Fruit fly (Drosophila melanogaster) whole organism, embryonic: ENCODE results near the gene SMC6.

Experiments
- Bgb ChIP-seq: fragments of 200-800 bp; sonication (Bioruptor generic); IDR thresholded peaks from 2 replicates; pipeline ENCODE4 v1.3.6; 2022; ENCODE audit warnings: missing biosample characterization, missing genetic modification characterization; ENCODE audit not compliant: partially characterized antibody
- CG10321 ChIP-seq: fragments of 200-800 bp; sonication (Bioruptor generic); IDR thresholded peaks from 2 replicates; pipeline ENCODE4 v1.3.6; 2022; ENCODE audit warnings: missing biosample characterization, missing genetic modification characterization
- CG10431 ChIP-seq: fragments of 200-800 bp; sonication (Bioruptor generic); optimal IDR thresholded peaks from 3 replicates; lab custom pipeline; 2018; ENCODE audit warnings: missing biosample characterization, mild to moderate bottlenecking, missing genetic modification characterization
- CG11247 ChIP-seq: fragments of 200-800 bp; sonication (Bioruptor generic); IDR thresholded peaks from 2 replicates; pipeline ENCODE4 v1.3.6; 2022; ENCODE audit warnings: missing biosample characterization, missing genetic modification characterization
- CG12942 ChIP-seq: fragments of 200-800 bp; sonication (Bioruptor generic); optimal IDR thresholded peaks from 3 replicates; lab custom pipeline; 2016; ENCODE audit warnings: missing biosample characterization, missing genetic modification characterization
- CG13123 ChIP-seq: fragments of 200-800 bp; sonication (Bioruptor generic); optimal IDR thresholded peaks from 2 replicates; lab custom pipeline; 2016; ENCODE audit warnings: missing biosample characterization, missing genetic modification characterization
- CG14710 ChIP-seq: fragments of 200-800 bp; sonication (Bioruptor generic); optimal IDR thresholded peaks from 3 replicates; lab custom pipeline; 2019; ENCODE audit warnings: missing biosample characterization, mild to moderate bottlenecking, missing genetic modification characterization, moderate library complexity
- CG14860 ChIP-seq: fragments of 200-800 bp; sonication (Bioruptor generic); IDR thresholded peaks from 3 replicates; pipeline ENCODE4 v1.3.6; 2022; ENCODE audit warnings: missing biosample characterization, missing genetic modification characterization; ENCODE audit not compliant: partially characterized antibody
- CG15011 ChIP-seq: fragments of 200-800 bp; sonication (Bioruptor generic); optimal IDR thresholded peaks from 3 replicates; lab custom pipeline; 2018; ENCODE audit warnings: missing biosample characterization, mild to moderate bottlenecking, missing genetic modification characterization
- CG1603 ChIP-seq: fragments of 200-800 bp; sonication (Bioruptor generic); optimal IDR thresholded peaks from 2 replicates; lab custom pipeline; 2019; ENCODE audit warnings: missing biosample characterization, mild to moderate bottlenecking, missing genetic modification characterization, moderate library complexity
- CG16815 ChIP-seq: fragments of 200-800 bp; sonication (Bioruptor generic); optimal IDR thresholded peaks from 3 replicates; lab custom pipeline; 2017; ENCODE audit warnings: missing biosample characterization, mild to moderate bottlenecking, missing genetic modification characterization
- CG18011 ChIP-seq: fragments of 200-800 bp; sonication (Bioruptor generic); optimal IDR thresholded peaks from 2 replicates; lab custom pipeline; 2017; ENCODE audit warnings: missing biosample characterization, missing genetic modification characterization, mild to moderate bottlenecking, moderate library complexity, missing genotype
- CG18262 ChIP-seq: fragments of 200-800 bp; optimal IDR thresholded peaks from 3 replicates; lab custom pipeline; 2019; ENCODE audit warnings: missing biosample characterization, mild to moderate bottlenecking, missing genetic modification characterization, moderate library complexity
- CG2129 ChIP-seq: fragments of 200-800 bp; sonication (Bioruptor generic); IDR thresholded peaks from 2 replicates; pipeline ENCODE4 v1.3.6; 2022; ENCODE audit warnings: missing biosample characterization, missing genetic modification characterization; ENCODE audit not compliant: partially characterized antibody
- CG30403 ChIP-seq: fragments of 200-800 bp; sonication (Bioruptor generic); optimal IDR thresholded peaks from 3 replicates; lab custom pipeline; 2016; ENCODE audit warnings: missing biosample characterization, missing genetic modification characterization
- CG3163 ChIP-seq: fragments of 200-800 bp; sonication (Bioruptor generic); optimal IDR thresholded peaks from 3 replicates; lab custom pipeline; 2016; ENCODE audit warnings: missing biosample characterization, missing genetic modification characterization
- CG32767 ChIP-seq: fragments of 200-800 bp; sonication (Bioruptor generic); IDR thresholded peaks from 2 replicates; pipeline ENCODE4 v1.3.6; 2022; ENCODE audit warnings: missing biosample characterization, missing genetic modification characterization
- CG3281 ChIP-seq: fragments of 200-800 bp; sonication (Bioruptor generic); optimal IDR thresholded peaks from 3 replicates; lab custom pipeline; 2017; ENCODE audit warnings: missing biosample characterization, mild to moderate bottlenecking, missing genetic modification characterization
- CG33557 ChIP-seq: fragments of 200-800 bp; sonication (Bioruptor generic); optimal IDR thresholded peaks from 2 replicates; lab custom pipeline; 2019; ENCODE audit warnings: missing biosample characterization, mild to moderate bottlenecking, missing genetic modification characterization, moderate library complexity
- CG34376 ChIP-seq: fragments of 200-800 bp; sonication (Bioruptor generic); optimal IDR thresholded peaks from 2 replicates; lab custom pipeline; 2018; ENCODE audit warnings: missing biosample characterization, mild to moderate bottlenecking, missing genetic modification characterization
- CTCF ChIP-seq: fragments of 200-800 bp; sonication (Bioruptor generic); optimal IDR thresholded peaks from 2 replicates; lab custom pipeline; 2017; ENCODE audit warnings: missing biosample characterization, mild to moderate bottlenecking, missing genetic modification characterization, moderate library complexity
- Deaf1 ChIP-seq: fragments of 200-800 bp; optimal IDR thresholded peaks from 3 replicates; lab custom pipeline; 2019; ENCODE audit warnings: missing biosample characterization, mild to moderate bottlenecking, missing genetic modification characterization, moderate library complexity
- E2f1 ChIP-seq: fragments of 200-800 bp; sonication (Bioruptor generic); IDR thresholded peaks from 2 replicates; pipeline ENCODE4 v1.3.6; 2022; ENCODE audit warnings: missing biosample characterization, missing genetic modification characterization
- Eip74EF ChIP-seq, 2 experiments: fragments of 200-800 bp in 1 of 2; fragments of >200 bp in 1 of 2; sonication (Bioruptor generic) in 1 of 2; optimal IDR thresholded peaks; 2 replicates each; lab custom pipeline; 2017 to 2019; ENCODE audit warnings: missing biosample characterization in 2 of 2, missing genetic modification characterization in 2 of 2, mild to moderate bottlenecking in 1 of 2, moderate library complexity in 1 of 2
- Elba2 ChIP-seq: fragments of 200-800 bp; sonication (Bioruptor generic); optimal IDR thresholded peaks from 3 replicates; lab custom pipeline; 2016; ENCODE audit warnings: missing biosample characterization, missing genetic modification characterization
- Fer2 ChIP-seq: fragments of 200-800 bp; sonication (Bioruptor generic); optimal IDR thresholded peaks from 2 replicates; lab custom pipeline; 2018; ENCODE audit warnings: missing biosample characterization, mild to moderate bottlenecking, missing genetic modification characterization, moderate library complexity
- Gug ChIP-seq: fragments of 200-800 bp; sonication (Bioruptor generic); IDR thresholded peaks from 4 replicates; pipeline ENCODE4 v1.3.6; 2022; ENCODE audit warnings: missing biosample characterization, missing genetic modification characterization
- HLHmδ ChIP-seq: fragments of 200-800 bp; sonication (Bioruptor generic); optimal IDR thresholded peaks from 2 replicates; lab custom pipeline; 2018; ENCODE audit warnings: missing biosample characterization, mild to moderate bottlenecking, missing genetic modification characterization, moderate library complexity
- Lpt ChIP-seq: fragments of >200 bp; optimal IDR thresholded peaks from 2 replicates; lab custom pipeline; 2018; ENCODE audit warnings: missing biosample characterization, missing genetic modification characterization
- MTF-1 ChIP-seq: fragments of 200-800 bp; sonication (Bioruptor generic); optimal IDR thresholded peaks from 2 replicates; lab custom pipeline; 2018; ENCODE audit warnings: missing biosample characterization, mild to moderate bottlenecking, missing genetic modification characterization, borderline replicate concordance
- Myb ChIP-seq: fragments of 200-800 bp; sonication (Bioruptor generic); optimal IDR thresholded peaks from 2 replicates; lab custom pipeline; 2016; ENCODE audit warnings: missing biosample characterization, missing genetic modification characterization
- Nf-YA ChIP-seq: fragments of 200-800 bp; sonication (Bioruptor generic); IDR thresholded peaks from 2 replicates; pipeline ENCODE4 v1.3.6; 2022; ENCODE audit warnings: missing biosample characterization, missing genetic modification characterization
- Oaz ChIP-seq: fragments of 200-800 bp; sonication (Bioruptor generic); IDR thresholded peaks from 2 replicates; pipeline ENCODE4 v1.3.6; 2022; ENCODE audit warnings: missing biosample characterization, missing genetic modification characterization
- Poxn ChIP-seq: fragments of 200-800 bp; sonication (Bioruptor generic); IDR thresholded peaks from 2 replicates; pipeline ENCODE4 v1.3.6; 2022; ENCODE audit warnings: missing biosample characterization, missing genetic modification characterization
- Sin3A ChIP-seq: fragments of >200 bp; optimal IDR thresholded peaks from 2 replicates; lab custom pipeline; 2018
- amos ChIP-seq: fragments of 200-800 bp; sonication (Bioruptor generic); IDR thresholded peaks from 2 replicates; pipeline ENCODE4 v1.3.6; 2022; ENCODE audit warnings: missing biosample characterization, missing genetic modification characterization; ENCODE audit not compliant: partially characterized antibody
- az2 ChIP-seq: fragments of 200-800 bp; sonication (Bioruptor generic); optimal IDR thresholded peaks from 3 replicates; lab custom pipeline; 2016; ENCODE audit warnings: missing biosample characterization, missing genetic modification characterization
- bigmax ChIP-seq: fragments of 200-800 bp; sonication (Bioruptor generic); optimal IDR thresholded peaks from 2 replicates; lab custom pipeline; 2018; ENCODE audit warnings: missing biosample characterization, mild to moderate bottlenecking, missing genetic modification characterization
- disco-r ChIP-seq: fragments of 200-800 bp; sonication (Bioruptor generic); optimal IDR thresholded peaks from 2 replicates; lab custom pipeline; 2016; ENCODE audit warnings: missing biosample characterization, missing genetic modification characterization
- ems ChIP-seq: fragments of 200-800 bp; sonication (Bioruptor generic); optimal IDR thresholded peaks from 3 replicates; lab custom pipeline; 2016; ENCODE audit warnings: missing biosample characterization, missing genetic modification characterization
- gce ChIP-seq: fragments of 200-800 bp; sonication (Bioruptor generic); IDR thresholded peaks from 3 replicates; pipeline ENCODE4 v1.3.6; 2022; ENCODE audit warnings: missing biosample characterization, missing genetic modification characterization
- lilli ChIP-seq: fragments of 200-800 bp; sonication (Bioruptor generic); optimal IDR thresholded peaks from 3 replicates; lab custom pipeline; 2016; ENCODE audit warnings: missing biosample characterization, missing genetic modification characterization
- mam ChIP-seq: fragments of 200-800 bp; sonication (Bioruptor generic); optimal IDR thresholded peaks from 3 replicates; lab custom pipeline; 2016; ENCODE audit warnings: missing biosample characterization, missing genetic modification characterization
- org-1 ChIP-seq: fragments of 200-800 bp; sonication (Bioruptor generic); optimal IDR thresholded peaks from 2 replicates; lab custom pipeline; 2017; ENCODE audit warnings: missing biosample characterization, missing genetic modification characterization
- pan ChIP-seq, 4 experiments: fragments of >200 bp in 3 of 4; fragments of 200-800 bp in 1 of 4; sonication (Bioruptor generic) in 1 of 4; optimal IDR thresholded peaks in 3 of 4; IDR thresholded peaks in 1 of 4; 2 replicates each; pipeline versions ENCODE4 v1.3.6 to Lab custom; 2017 to 2022; ENCODE audit warnings: missing biosample characterization in 2 of 4, missing genetic modification characterization in 2 of 4, mixed read lengths in 1 of 4
- sim ChIP-seq: fragments of 200-800 bp; sonication (Bioruptor generic); IDR thresholded peaks from 2 replicates; pipeline ENCODE4 v1.3.6; 2022; ENCODE audit warnings: missing biosample characterization, missing genetic modification characterization
- sr ChIP-seq: fragments of 200-800 bp; sonication (Bioruptor generic); IDR thresholded peaks from 3 replicates; pipeline ENCODE4 v1.3.6; 2022; ENCODE audit warnings: missing biosample characterization, missing genetic modification characterization
- stwl ChIP-seq: fragments of 200-800 bp; sonication (Bioruptor generic); optimal IDR thresholded peaks from 3 replicates; lab custom pipeline; 2018; ENCODE audit warnings: missing biosample characterization, mild to moderate bottlenecking, missing genetic modification characterization, moderate library complexity
- tio ChIP-seq: fragments of 200-800 bp; sonication (Bioruptor generic); optimal IDR thresholded peaks from 2 replicates; lab custom pipeline; 2017; ENCODE audit warnings: missing biosample characterization, missing genetic modification characterization, inconsistent platforms
- usp ChIP-seq: fragments of >200 bp; optimal IDR thresholded peaks from 2 replicates; lab custom pipeline; 2017; ENCODE audit warnings: missing biosample characterization, missing genetic modification characterization
- vvl ChIP-seq: fragments of 200-800 bp; sonication (Bioruptor generic); IDR thresholded peaks from 2 replicates; pipeline ENCODE4 v1.3.6; 2022; ENCODE audit warnings: missing biosample characterization, missing genetic modification characterization

Gene SMC6

dm6 chr3R:24229870-24230422 lies 36.7 kb upstream of the SMC6 start, which contains the start of gene Spase22-23:
Spase22-23 (minus strand) TSS chr3R:24230035.
- no peak for TF ChIP-seq disco-r (GFP tag; lab: Kevin White, UChicago)
- TF ChIP-seq Myb (GFP tag; lab: Kevin White, UChicago), result peak; percentile 51
- no peak for TF ChIP-seq Poxn (GFP tag; lab: Robert Waterston, UW)
- peak; percentile 94 for TF ChIP-seq Bgb (GFP tag; lab: Robert Waterston, UW)
- TF ChIP-seq CG14860 (GFP tag; lab: Robert Waterston, UW), result peak; percentile 86
- TF ChIP-seq CG16815 (GFP tag; lab: Kevin White, UChicago), result no peak
- peak; percentile 53 for TF ChIP-seq CG1603
- TF ChIP-seq Oaz (GFP tag; lab: Robert Waterston, UW), result no peak
- no peak for TF ChIP-seq Lpt (GFP tag; lab: Kevin White, UChicago)
- TF ChIP-seq sim (GFP tag; lab: Robert Waterston, UW), result no peak
- TF ChIP-seq CG10431 (GFP tag; lab: Kevin White, UChicago), result no peak
- TF ChIP-seq Nf-YA, result no peak
- TF ChIP-seq E2f1 (GFP tag; lab: Robert Waterston, UW), result no peak
- no peak for TF ChIP-seq CG3163 (GFP tag; lab: Kevin White, UChicago)
- TF ChIP-seq CG33557, result no peak
- TF ChIP-seq CG12942, result no peak
- no peak for TF ChIP-seq CG15011 (GFP tag; lab: Kevin White, UChicago)
- TF ChIP-seq CG30403 (GFP tag; lab: Kevin White, UChicago), result no peak
- TF ChIP-seq CG10321, result no peak
- no peak for TF ChIP-seq az2 (GFP tag; lab: Kevin White, UChicago)
- TF ChIP-seq CG2129 (GFP tag; lab: Robert Waterston, UW), result peak; percentile 89
- no peak for TF ChIP-seq lilli
- TF ChIP-seq CG3281 (GFP tag; lab: Kevin White, UChicago), result no peak
- no peak for TF ChIP-seq usp (GFP tag; lab: Kevin White, UChicago)
- peak; percentile 52 for TF ChIP-seq Sin3A (lab: Kevin White, UChicago)
- no peak for TF ChIP-seq MTF-1
- no peak; the same call in 1 of the 2 replicates for TF ChIP-seq CG11247
- no peak for TF ChIP-seq bigmax (GFP tag; lab: Kevin White, UChicago)
- TF ChIP-seq mam (GFP tag; lab: Kevin White, UChicago), result no peak
- TF ChIP-seq HLHmδ (GFP tag; lab: Kevin White, UChicago), result no peak
- TF ChIP-seq Eip74EF (GFP tag; optimal IDR thresholded peaks at IDR 0.05; lab: Kevin White, UChicago), result no peak
- TF ChIP-seq vvl (GFP tag; lab: Robert Waterston, UW), result no peak
- peak; percentile 10; the same call in 1 of the 4 replicates for TF ChIP-seq Gug (GFP tag; lab: Robert Waterston, UW)
- no peak for TF ChIP-seq org-1 (GFP tag; lab: Kevin White, UChicago)
- TF ChIP-seq CG18262, result no peak
- no peak for TF ChIP-seq CG13123
- no peak for TF ChIP-seq sr (GFP tag; lab: Robert Waterston, UW)
- TF ChIP-seq amos (GFP tag; lab: Robert Waterston, UW), result peak; percentile 97
- TF ChIP-seq Fer2 (tag; lab: Kevin White, UChicago), result no peak
- TF ChIP-seq CG32767 (GFP tag; lab: Robert Waterston, UW), result no peak
- TF ChIP-seq gce (GFP tag; lab: Robert Waterston, UW), result no peak
- TF ChIP-seq Deaf1 (tag; lab: Kevin White, UChicago), result no peak
- no peak for TF ChIP-seq ems (GFP tag; lab: Kevin White, UChicago)
- no peak for TF ChIP-seq tio (GFP tag; lab: Kevin White, UChicago)
- TF ChIP-seq CTCF, result no peak
- TF ChIP-seq stwl (tag; lab: Kevin White, UChicago), result no peak
- no peak for TF ChIP-seq Elba2 (GFP tag; lab: Kevin White, UChicago)
- no peak for TF ChIP-seq CG14710 (tag; lab: Kevin White, UChicago)
- no peak for TF ChIP-seq CG18011
- TF ChIP-seq pan (optimal IDR thresholded peaks at IDR 0.05; lab: Kevin White, UChicago), result no peak
- TF ChIP-seq pan (GFP tag; optimal IDR thresholded peaks at IDR 0.05 in 1 of 2, IDR thresholded peaks at IDR 0.05 in 1 of 2), result no peak
- no peak for TF ChIP-seq CG34376 (GFP tag; lab: Kevin White, UChicago)
